Worm (Caenorhabditis elegans) whole organism, late embryonic: Measurements from ENCODE around the gene K08E7.4.

Source experiments
- K09A11.1 ChIP-seq: sonication (generic microtip); optimal IDR thresholded peaks from 2 replicates; lab custom pipeline; 2017; ENCODE audit warnings: antibody characterized with exemption, mild to moderate bottlenecking, missing genetic modification characterization, missing compliant biosample characterization; ENCODE audit not compliant: insufficient read depth
- ahr-1 ChIP-seq: sonication (generic microtip); optimal IDR thresholded peaks from 2 replicates; lab custom pipeline; 2016; ENCODE audit warnings: missing genetic modification characterization, missing compliant biosample characterization
- ama-1 ChIP-seq: fragments of 150-350 bp; optimal IDR thresholded peaks from 2 replicates; lab custom pipeline; 2014
- ceh-14 ChIP-seq: sonication (generic microtip); optimal IDR thresholded peaks from 2 replicates; lab custom pipeline; 2016; ENCODE audit warnings: missing genotype, missing genetic modification characterization, missing compliant biosample characterization
- ceh-19 ChIP-seq: fragments of 200-800 bp; sonication (Bioruptor generic); optimal IDR thresholded peaks from 2 replicates; lab custom pipeline; 2018; ENCODE audit warnings: mild to moderate bottlenecking, missing genetic modification characterization, missing compliant biosample characterization
- ceh-2 ChIP-seq: sonication (generic microtip); optimal IDR thresholded peaks from 2 replicates; lab custom pipeline; 2016; ENCODE audit warnings: missing genotype, missing genetic modification characterization, missing compliant biosample characterization
- ceh-24 ChIP-seq: sonication (generic microtip); optimal IDR thresholded peaks from 2 replicates; lab custom pipeline; 2016; ENCODE audit warnings: mild to moderate bottlenecking, missing genetic modification characterization, missing compliant biosample characterization
- ceh-30 ChIP-seq: fragments of 150-350 bp; optimal IDR thresholded peaks from 2 replicates; lab custom pipeline; 2014; ENCODE audit warnings: missing biosample characterization, missing genetic modification characterization
- ceh-31 ChIP-seq: sonication (generic microtip); optimal IDR thresholded peaks from 2 replicates; lab custom pipeline; 2016; ENCODE audit warnings: missing genetic modification characterization, missing compliant biosample characterization
- ceh-45 ChIP-seq: fragments of 200-800 bp; sonication (Bioruptor generic); IDR thresholded peaks from 2 replicates; pipeline ENCODE4 v1.3.6; 2022; ENCODE audit warnings: missing genetic modification reagents, missing genetic modification characterization, missing compliant biosample characterization
- ceh-48 ChIP-seq: sonication (generic microtip); optimal IDR thresholded peaks from 2 replicates; lab custom pipeline; 2016; ENCODE audit warnings: missing genetic modification characterization, inconsistent platforms, missing compliant biosample characterization
- ceh-9 ChIP-seq: sonication (generic microtip); optimal IDR thresholded peaks from 2 replicates; lab custom pipeline; 2016; ENCODE audit warnings: mild to moderate bottlenecking, missing genetic modification characterization, inconsistent platforms, missing compliant biosample characterization
- che-1 ChIP-seq: sonication (generic microtip); optimal IDR thresholded peaks from 2 replicates; lab custom pipeline; 2016; ENCODE audit warnings: mild to moderate bottlenecking, missing genetic modification characterization, missing compliant biosample characterization
- dmd-4 ChIP-seq: sonication (generic microtip); optimal IDR thresholded peaks from 2 replicates; lab custom pipeline; 2016; ENCODE audit warnings: borderline replicate concordance, missing genetic modification characterization, missing compliant biosample characterization
- dve-1 ChIP-seq: sonication (generic microtip); optimal IDR thresholded peaks from 2 replicates; lab custom pipeline; 2017; ENCODE audit warnings: antibody characterized with exemption, mild to moderate bottlenecking, missing genetic modification characterization, missing compliant biosample characterization
- elt-2 ChIP-seq: sonication (generic microtip); optimal IDR thresholded peaks from 2 replicates; lab custom pipeline; 2016; ENCODE audit warnings: missing genetic modification reagents, missing genetic modification characterization, missing compliant biosample characterization
- elt-4 ChIP-seq: sonication (generic microtip); optimal IDR thresholded peaks from 2 replicates; lab custom pipeline; 2016; ENCODE audit warnings: missing genetic modification characterization, missing compliant biosample characterization
- ets-4 ChIP-seq: sonication (generic microtip); optimal IDR thresholded peaks from 2 replicates; lab custom pipeline; 2016; ENCODE audit warnings: missing genetic modification characterization, missing compliant biosample characterization
- fkh-10 ChIP-seq: fragments of 150-350 bp; optimal IDR thresholded peaks from 2 replicates; lab custom pipeline; 2014; ENCODE audit warnings: missing biosample characterization, missing genetic modification reagents, missing genetic modification characterization
- fkh-6 ChIP-seq: sonication (generic microtip); optimal IDR thresholded peaks from 2 replicates; lab custom pipeline; 2016; ENCODE audit warnings: missing genetic modification characterization, missing compliant biosample characterization
- gmeb-2 ChIP-seq: sonication (generic microtip); optimal IDR thresholded peaks from 2 replicates; lab custom pipeline; 2016; ENCODE audit warnings: missing genetic modification characterization, inconsistent platforms, missing compliant biosample characterization
- hlh-30 ChIP-seq: sonication (generic microtip); optimal IDR thresholded peaks from 2 replicates; lab custom pipeline; 2017; ENCODE audit warnings: antibody characterized with exemption, missing genetic modification characterization, missing compliant biosample characterization; ENCODE audit not compliant: insufficient read depth
- hlh-6 ChIP-seq: sonication (generic microtip); optimal IDR thresholded peaks from 2 replicates; lab custom pipeline; 2016; ENCODE audit warnings: missing genotype, missing genetic modification characterization, missing compliant biosample characterization
- hlh-8 ChIP-seq: sonication (generic microtip); optimal IDR thresholded peaks from 2 replicates; lab custom pipeline; 2016; ENCODE audit warnings: missing genotype, missing genetic modification characterization, missing compliant biosample characterization
- madf-2 ChIP-seq: sonication (generic microtip); optimal IDR thresholded peaks from 2 replicates; lab custom pipeline; 2017; ENCODE audit warnings: missing genetic modification characterization, missing compliant biosample characterization
- mec-3 ChIP-seq: sonication (generic microtip); optimal IDR thresholded peaks from 2 replicates; lab custom pipeline; 2016; ENCODE audit warnings: borderline replicate concordance, missing genetic modification characterization, missing compliant biosample characterization
- nfya-1 ChIP-seq: sonication (generic microtip); optimal IDR thresholded peaks from 2 replicates; lab custom pipeline; 2017; ENCODE audit warnings: missing genetic modification characterization, mild to moderate bottlenecking, missing compliant biosample characterization, antibody characterized with exemption, moderate library complexity
- nhr-11 ChIP-seq: fragments of 150-350 bp; optimal IDR thresholded peaks from 2 replicates; lab custom pipeline; 2014; ENCODE audit warnings: missing biosample characterization, missing genetic modification characterization
- npax-4 ChIP-seq: sonication (generic microtip); optimal IDR thresholded peaks from 2 replicates; lab custom pipeline; 2016; ENCODE audit warnings: missing genetic modification characterization, missing compliant biosample characterization
- pax-1 ChIP-seq: fragments of 150-350 bp; optimal IDR thresholded peaks from 2 replicates; lab custom pipeline; 2014; ENCODE audit warnings: missing biosample characterization, missing genetic modification characterization
- pha-4 ChIP-seq: fragments of 150-350 bp; optimal IDR thresholded peaks from 2 replicates; lab custom pipeline; 2018; ENCODE audit warnings: missing biosample characterization, missing genetic modification reagents, missing genetic modification characterization
- ref-2 ChIP-seq: sonication (generic microtip); optimal IDR thresholded peaks from 2 replicates; lab custom pipeline; 2016; ENCODE audit warnings: missing genetic modification characterization, missing compliant biosample characterization
- rnt-1 ChIP-seq: sonication (generic microtip); optimal IDR thresholded peaks from 2 replicates; lab custom pipeline; 2016; ENCODE audit warnings: missing genetic modification characterization, missing compliant biosample characterization
- sdc-2 ChIP-seq: sonication (generic microtip); optimal IDR thresholded peaks from 2 replicates; lab custom pipeline; 2016; ENCODE audit warnings: missing genotype, missing genetic modification characterization, missing compliant biosample characterization
- sox-4 ChIP-seq: sonication (generic microtip); optimal IDR thresholded peaks from 2 replicates; lab custom pipeline; 2017; ENCODE audit warnings: mild to moderate bottlenecking, missing genetic modification characterization, inconsistent platforms, missing compliant biosample characterization
- syd-9 ChIP-seq: sonication (generic microtip); optimal IDR thresholded peaks from 2 replicates; lab custom pipeline; 2016; ENCODE audit warnings: mild to moderate bottlenecking, missing genetic modification characterization, moderate library complexity, missing compliant biosample characterization
- tbx-2 ChIP-seq: sonication (generic microtip); optimal IDR thresholded peaks from 2 replicates; lab custom pipeline; 2016; ENCODE audit warnings: missing genetic modification characterization, missing compliant biosample characterization
- unc-3 ChIP-seq, 2 experiments: fragments of 200-800 bp in 1 of 2; sonication (Bioruptor generic) in 1 of 2; sonication (generic microtip) in 1 of 2; conservative IDR thresholded peaks in 1 of 2; optimal IDR thresholded peaks in 1 of 2; 2 replicates each; pipeline versions ENCODE4 v1.3.6 to Lab custom; 2016 to 2022; ENCODE audit warnings: missing compliant biosample characterization in 2 of 2, missing genetic modification characterization in 2 of 2, missing genetic modification reagents in 1 of 2
- unc-42 ChIP-seq: sonication (generic microtip); optimal IDR thresholded peaks from 2 replicates; lab custom pipeline; 2016; ENCODE audit warnings: missing genotype, missing genetic modification characterization, missing compliant biosample characterization
- unc-55 ChIP-seq: sonication (generic microtip); optimal IDR thresholded peaks from 2 replicates; lab custom pipeline; 2017; ENCODE audit warnings: missing biosample characterization, missing genetic modification reagents, missing genetic modification characterization
- unc-86 ChIP-seq: sonication (generic microtip); optimal IDR thresholded peaks from 2 replicates; lab custom pipeline; 2016; ENCODE audit warnings: missing genetic modification characterization, missing compliant biosample characterization
- zip-5 ChIP-seq: sonication (generic microtip); optimal IDR thresholded peaks from 2 replicates; lab custom pipeline; 2016; ENCODE audit warnings: missing genetic modification characterization, missing compliant biosample characterization

K08E7.4 gene

ce11 chrIV:12584146-12584545 lies 13.2 kb upstream of the K08E7.4 start:
- no peak for TF ChIP-seq madf-2 (tag; lab: Kevin White, UChicago)
- no peak for TF ChIP-seq zip-5 (tag; lab: Kevin White, UChicago)
- TF ChIP-seq ceh-31 (tag; lab: Kevin White, UChicago) = peak; percentile 74
- TF ChIP-seq unc-86 (tag; lab: Kevin White, UChicago) = no peak
- TF ChIP-seq ceh-30 = no peak
- TF ChIP-seq unc-42 (tag; lab: Kevin White, UChicago) = peak; percentile 68
- peak; percentile 4 for TF ChIP-seq fkh-6 (tag; lab: Kevin White, UChicago)
- TF ChIP-seq ets-4 (tag; lab: Kevin White, UChicago) = no peak
- TF ChIP-seq K09A11.1 (tag; lab: Kevin White, UChicago) = no peak
- no peak for TF ChIP-seq ceh-9 (tag; lab: Kevin White, UChicago)
- no peak for TF ChIP-seq nhr-11 (tag; lab: Kevin White, UChicago)
- no peak for TF ChIP-seq sox-4 (tag; lab: Kevin White, UChicago)
- TF ChIP-seq ceh-19 = peak; percentile 48
- TF ChIP-seq ceh-14 (tag; lab: Kevin White, UChicago) = no peak
- TF ChIP-seq pax-1 = no peak
- no peak for TF ChIP-seq che-1 (tag; lab: Kevin White, UChicago)
- TF ChIP-seq ceh-2 (tag; lab: Kevin White, UChicago) = no peak
- TF ChIP-seq nfya-1 (tag; lab: Kevin White, UChicago) = peak; percentile 42
- TF ChIP-seq gmeb-2 = no peak
- peak; percentile 27 for TF ChIP-seq sdc-2 (tag; lab: Kevin White, UChicago)
- TF ChIP-seq fkh-10 = no peak
- TF ChIP-seq dve-1 = no peak
- TF ChIP-seq ceh-48 = peak; percentile 49
- no peak for TF ChIP-seq hlh-8 (tag; lab: Kevin White, UChicago)
- TF ChIP-seq ama-1 = no peak
- TF ChIP-seq unc-55 (GFP tag; lab: Kevin White, UChicago) = no peak
- TF ChIP-seq tbx-2 = peak; percentile 38
- TF ChIP-seq rnt-1 (tag; lab: Kevin White, UChicago) = no peak
- no peak for TF ChIP-seq hlh-30 (tag; lab: Kevin White, UChicago)
- no peak for TF ChIP-seq elt-2 (tag; lab: Kevin White, UChicago)
- TF ChIP-seq dmd-4 = no peak
- TF ChIP-seq, all 69 proteins: peak for 8

ce11 chrIV:12583181-12583580 lies 12.2 kb upstream of the K08E7.4 start:
- TF ChIP-seq hlh-6 (tag; lab: Kevin White, UChicago) (no peak), dmd-4 (no peak), elt-4 (tag; lab: Kevin White, UChicago) (no peak), ref-2 (tag; lab: Kevin White, UChicago) (no peak), ceh-31 (tag; lab: Kevin White, UChicago) (peak; percentile 21), pax-1 (no peak), ets-4 (tag; lab: Kevin White, UChicago) (no peak), unc-42 (tag; lab: Kevin White, UChicago) (peak; percentile 60), hlh-8 (tag; lab: Kevin White, UChicago) (no peak), npax-4 (tag; lab: Kevin White, UChicago) (no peak), unc-3 (GFP tag; conservative IDR thresholded peaks at IDR 0.05; lab: Robert Waterston, UW) (no peak), unc-3 (tag; optimal IDR thresholded peaks at IDR 0.05; lab: Kevin White, UChicago) (no peak), ceh-30 (no peak)

- TF ChIP-seq unc-55 (GFP tag; lab: Kevin White, UChicago) (no peak), fkh-10 (no peak), unc-3 (GFP tag; conservative IDR thresholded peaks at IDR 0.05; lab: Robert Waterston, UW) (no peak), unc-3 (tag; optimal IDR thresholded peaks at IDR 0.05; lab: Kevin White, UChicago) (no peak), ceh-2 (tag; lab: Kevin White, UChicago) (no peak), pha-4 (no peak), gmeb-2 (no peak), ceh-30 (no peak), ahr-1 (tag; lab: Kevin White, UChicago) (no peak), syd-9 (tag; lab: Kevin White, UChicago) (no peak), ceh-14 (tag; lab: Kevin White, UChicago) (no peak), ceh-45 (GFP tag; lab: Robert Waterston, UW) (no peak), mec-3 (tag; lab: Kevin White, UChicago) (no peak), ceh-24 (no peak)
These were observed 10.1 kb upstream of the K08E7.4 start, which contains the start of gene K08E7.6 for ce11 chrIV:12581046-12581445. Gene K08E7.6 (minus strand): TSS chrIV:12581146.
